Worm (Caenorhabditis elegans): ENCODE results near the gene stt-3.

stt-3 gene

DNA sequence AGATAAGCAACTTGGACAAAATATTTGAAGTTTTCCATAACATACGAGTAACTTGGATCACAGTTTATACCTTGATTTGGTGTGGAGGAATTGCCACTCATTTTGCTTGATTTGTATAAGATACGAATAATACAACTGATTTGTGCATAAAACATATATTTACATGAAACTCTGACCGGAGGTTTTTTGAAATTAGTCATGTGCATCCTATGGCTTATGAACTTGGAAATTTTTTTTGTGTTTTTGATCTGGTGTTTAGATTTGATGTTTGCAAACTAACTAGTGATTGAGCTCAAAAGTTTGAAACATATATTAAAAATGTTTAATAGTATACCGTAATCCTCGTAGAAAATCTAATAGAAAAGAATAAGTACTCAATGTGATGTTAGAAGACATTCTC, 6.3 kb downstream of the stt-3 start, which contains the start of gene srg-8:
srg-8 (minus strand) TSS at position 101 of the 400 bp plus-strand sequence.
- TF ChIP-seq tab-1 (GFP tag; IDR thresholded peaks at IDR 0.05) (no peak), ref-1 (GFP tag; conservative IDR thresholded peaks at IDR 0.05) (no peak), ztf-23 (GFP tag; IDR thresholded peaks at IDR 0.05) (no peak), flt-1 (GFP tag; IDR thresholded peaks at IDR 0.05) (no peak), klf-2 (GFP tag; conservative IDR thresholded peaks at IDR 0.05) (no peak), T22C8.4 (GFP tag; IDR thresholded peaks at IDR 0.05) (no peak), med-1 (GFP tag; optimal IDR thresholded peaks at IDR 0.05; ENCODE audit: insufficient read depth) (no peak), cog-1 (tag; optimal IDR thresholded peaks at IDR 0.05) (no peak), ztf-29 (GFP tag; IDR thresholded peaks at IDR 0.05) (no peak)

DNA sequence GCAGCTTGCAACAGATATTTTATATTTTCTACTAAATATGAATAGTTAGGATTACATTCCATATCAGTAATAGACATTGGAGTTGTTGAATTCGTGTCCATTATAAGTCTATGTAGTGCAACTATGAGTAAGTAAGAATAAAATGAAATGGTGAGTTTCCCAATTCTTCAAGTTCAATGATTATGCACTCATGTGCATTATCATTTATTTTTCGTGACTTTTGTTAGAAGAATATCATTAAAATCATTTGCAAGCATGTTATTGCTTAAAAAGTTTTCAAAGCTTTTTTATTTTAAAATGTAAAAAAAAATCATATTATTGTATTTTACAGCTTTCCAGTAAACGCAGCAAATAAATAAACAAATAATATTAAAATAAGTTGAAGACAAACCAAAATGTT, 8.2 kb downstream of the stt-3 start, which contains the start of gene srg-9:
srg-9 (minus strand) TSS at position 101 of the 400 bp plus-strand sequence.
- TF ChIP-seq flt-1 (GFP tag; IDR thresholded peaks at IDR 0.05) (no peak), ref-1 (GFP tag; conservative IDR thresholded peaks at IDR 0.05) (no peak), med-1 (GFP tag; optimal IDR thresholded peaks at IDR 0.05; ENCODE audit: insufficient read depth) (no peak), ztf-23 (GFP tag; IDR thresholded peaks at IDR 0.05) (no peak), T22C8.4 (GFP tag; IDR thresholded peaks at IDR 0.05) (no peak), ztf-29 (GFP tag; IDR thresholded peaks at IDR 0.05) (no peak), cog-1 (tag; optimal IDR thresholded peaks at IDR 0.05) (no peak), tab-1 (GFP tag; IDR thresholded peaks at IDR 0.05) (no peak), klf-2 (GFP tag; conservative IDR thresholded peaks at IDR 0.05) (no peak)

DNA sequence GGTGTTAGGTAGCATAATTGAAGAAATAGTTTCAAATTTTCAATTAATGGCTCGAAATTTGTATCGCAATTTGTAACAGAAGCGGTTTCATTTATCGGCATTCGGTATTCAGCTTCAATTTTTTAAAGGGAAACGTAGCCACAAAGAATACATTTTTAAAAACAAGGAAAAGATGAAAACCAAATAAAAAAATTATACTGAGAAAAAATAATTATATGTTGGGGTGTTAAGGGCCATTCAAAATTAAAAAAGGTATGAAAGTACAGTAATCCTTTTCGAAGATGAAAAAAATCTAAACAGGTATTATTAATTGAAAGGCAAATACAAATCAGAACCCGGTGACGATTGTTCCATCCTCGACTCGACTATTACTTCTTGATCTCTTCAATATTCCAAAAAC, 9.8 kb downstream of the stt-3 start, which contains the start of gene srg-1:
srg-1 (minus strand) TSS at position 101 of the 400 bp plus-strand sequence.
- no peak for TF ChIP-seq flt-1 (GFP tag; IDR thresholded peaks at IDR 0.05)
- no peak for TF ChIP-seq ref-1 (GFP tag; conservative IDR thresholded peaks at IDR 0.05)
- TF ChIP-seq klf-2 (GFP tag; conservative IDR thresholded peaks at IDR 0.05), result no peak
- no peak for TF ChIP-seq cog-1 (tag; optimal IDR thresholded peaks at IDR 0.05)
- no peak for TF ChIP-seq ztf-23 (GFP tag; IDR thresholded peaks at IDR 0.05)
- TF ChIP-seq T22C8.4 (GFP tag; IDR thresholded peaks at IDR 0.05), result no peak
- TF ChIP-seq ztf-29 (GFP tag; IDR thresholded peaks at IDR 0.05), result no peak
- TF ChIP-seq med-1 (GFP tag; optimal IDR thresholded peaks at IDR 0.05; ENCODE audit: insufficient read depth), result no peak
- TF ChIP-seq tab-1 (GFP tag; IDR thresholded peaks at IDR 0.05), result no peak

DNA sequence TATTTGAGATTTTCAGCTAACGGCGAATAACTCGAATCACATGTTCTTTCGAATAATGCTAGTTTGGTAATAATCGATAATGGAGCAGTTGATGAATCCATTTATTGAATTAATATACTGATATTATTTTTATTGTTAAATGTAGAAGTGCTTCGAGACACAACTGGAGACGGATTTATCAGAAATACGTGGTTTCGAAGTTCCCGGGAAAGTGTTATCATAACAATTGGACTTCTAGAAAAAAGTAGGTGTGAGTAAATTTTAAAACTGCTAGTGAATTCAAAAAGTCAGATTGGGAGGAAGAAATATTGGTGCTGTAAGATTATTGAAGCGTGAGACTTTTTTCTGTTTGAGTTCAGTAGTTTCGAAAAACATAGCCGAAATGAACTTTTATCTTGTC, 11.7 kb downstream of the stt-3 start, which contains the start of gene srg-2:
srg-2 (minus strand) TSS at position 101 of the 400 bp plus-strand sequence.
- TF ChIP-seq ztf-29 (GFP tag; IDR thresholded peaks at IDR 0.05) (no peak), klf-2 (GFP tag; conservative IDR thresholded peaks at IDR 0.05) (no peak), ztf-23 (GFP tag; IDR thresholded peaks at IDR 0.05) (no peak), cog-1 (tag; optimal IDR thresholded peaks at IDR 0.05) (no peak), flt-1 (GFP tag; IDR thresholded peaks at IDR 0.05) (no peak), ref-1 (GFP tag; conservative IDR thresholded peaks at IDR 0.05) (no peak), med-1 (GFP tag; optimal IDR thresholded peaks at IDR 0.05; ENCODE audit: insufficient read depth) (no peak), tab-1 (GFP tag; IDR thresholded peaks at IDR 0.05) (no peak), T22C8.4 (GFP tag; IDR thresholded peaks at IDR 0.05) (no peak)

DNA sequence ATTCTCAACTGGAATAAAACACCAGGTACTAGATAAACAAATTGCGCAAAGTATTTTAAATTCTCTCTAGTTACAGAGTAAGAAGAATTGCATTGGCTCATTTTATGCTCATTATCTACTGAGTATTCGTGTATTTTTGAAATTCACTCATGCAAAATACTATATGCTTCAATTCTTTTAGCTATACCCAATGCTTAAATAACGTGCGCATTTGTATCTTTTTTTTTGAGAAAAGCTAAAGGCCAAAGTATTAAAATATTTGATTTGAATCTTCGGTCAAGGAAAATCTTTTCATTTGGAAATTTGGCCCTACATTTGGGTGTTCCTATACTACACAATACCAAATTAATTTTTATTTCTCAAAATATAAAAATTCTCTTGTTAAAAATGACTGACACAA, 13.5 kb downstream of the stt-3 start, which contains the start of gene srg-4:
srg-4 (minus strand) TSS at position 101 of the 400 bp plus-strand sequence.
- TF ChIP-seq cog-1 (tag; optimal IDR thresholded peaks at IDR 0.05) (no peak), tab-1 (GFP tag; IDR thresholded peaks at IDR 0.05) (no peak), ref-1 (GFP tag; conservative IDR thresholded peaks at IDR 0.05) (no peak), ztf-29 (GFP tag; IDR thresholded peaks at IDR 0.05) (no peak), ztf-23 (GFP tag; IDR thresholded peaks at IDR 0.05) (no peak), med-1 (GFP tag; optimal IDR thresholded peaks at IDR 0.05; ENCODE audit: insufficient read depth) (no peak), T22C8.4 (GFP tag; IDR thresholded peaks at IDR 0.05) (no peak), klf-2 (GFP tag; conservative IDR thresholded peaks at IDR 0.05) (no peak), flt-1 (GFP tag; IDR thresholded peaks at IDR 0.05) (no peak)

DNA sequence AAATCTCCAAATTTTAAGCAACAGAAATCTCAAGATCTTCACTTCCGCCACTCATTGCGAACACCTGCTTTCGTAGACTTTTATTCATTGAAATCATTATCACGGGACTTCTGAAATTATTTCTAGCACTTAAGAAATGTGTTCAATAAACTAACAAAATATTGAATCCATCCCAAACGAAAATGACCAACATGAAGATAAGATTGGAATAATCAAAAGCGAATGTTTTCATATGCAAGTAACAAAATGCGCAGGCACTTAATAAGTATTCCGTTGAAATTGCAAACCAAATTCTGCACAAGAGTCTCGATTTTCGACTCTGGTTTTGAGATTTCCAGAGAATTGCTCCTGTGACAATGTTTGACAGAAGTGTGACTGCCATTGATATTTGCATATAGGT, 16.0 kb downstream of the stt-3 start, which contains the start of gene srg-5:
srg-5 (minus strand) TSS at position 101 of the 400 bp plus-strand sequence.
- TF ChIP-seq cog-1 (tag; optimal IDR thresholded peaks at IDR 0.05) (no peak), ztf-23 (GFP tag; IDR thresholded peaks at IDR 0.05) (no peak), med-1 (GFP tag; optimal IDR thresholded peaks at IDR 0.05; ENCODE audit: insufficient read depth) (no peak), ztf-29 (GFP tag; IDR thresholded peaks at IDR 0.05) (no peak), tab-1 (GFP tag; IDR thresholded peaks at IDR 0.05) (no peak), klf-2 (GFP tag; conservative IDR thresholded peaks at IDR 0.05) (no peak), ref-1 (GFP tag; conservative IDR thresholded peaks at IDR 0.05) (no peak), T22C8.4 (GFP tag; IDR thresholded peaks at IDR 0.05) (no peak), flt-1 (GFP tag; IDR thresholded peaks at IDR 0.05) (no peak)

DNA sequence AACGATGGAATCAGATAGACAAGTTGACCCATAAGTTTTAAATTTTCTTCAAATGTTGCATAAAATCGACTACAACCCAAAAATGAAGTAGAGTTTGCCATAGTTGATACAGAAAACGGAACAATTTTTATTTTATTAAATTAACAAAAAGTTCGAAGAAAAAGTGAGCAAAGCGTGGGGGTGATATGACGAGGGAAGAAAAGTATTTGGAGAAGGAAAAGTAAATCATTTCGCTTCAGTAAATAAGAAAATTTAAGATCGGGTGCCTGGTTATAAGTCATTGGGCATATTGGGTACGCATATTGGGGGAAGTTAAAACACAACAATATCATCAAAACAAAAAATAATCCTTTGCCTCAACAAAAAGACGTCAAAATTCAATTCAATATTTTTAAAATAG, 17.5 kb downstream of the stt-3 start, which contains the start of gene srg-6:
srg-6 (minus strand) TSS at position 101 of the 400 bp plus-strand sequence.
- TF ChIP-seq ref-1 (GFP tag; conservative IDR thresholded peaks at IDR 0.05) (no peak), cog-1 (tag; optimal IDR thresholded peaks at IDR 0.05) (no peak), T22C8.4 (GFP tag; IDR thresholded peaks at IDR 0.05) (no peak), klf-2 (GFP tag; conservative IDR thresholded peaks at IDR 0.05) (no peak), ztf-23 (GFP tag; IDR thresholded peaks at IDR 0.05) (no peak), tab-1 (GFP tag; IDR thresholded peaks at IDR 0.05) (no peak), med-1 (GFP tag; optimal IDR thresholded peaks at IDR 0.05; ENCODE audit: insufficient read depth) (no peak), ztf-29 (GFP tag; IDR thresholded peaks at IDR 0.05) (no peak), flt-1 (GFP tag; IDR thresholded peaks at IDR 0.05) (no peak)

DNA sequence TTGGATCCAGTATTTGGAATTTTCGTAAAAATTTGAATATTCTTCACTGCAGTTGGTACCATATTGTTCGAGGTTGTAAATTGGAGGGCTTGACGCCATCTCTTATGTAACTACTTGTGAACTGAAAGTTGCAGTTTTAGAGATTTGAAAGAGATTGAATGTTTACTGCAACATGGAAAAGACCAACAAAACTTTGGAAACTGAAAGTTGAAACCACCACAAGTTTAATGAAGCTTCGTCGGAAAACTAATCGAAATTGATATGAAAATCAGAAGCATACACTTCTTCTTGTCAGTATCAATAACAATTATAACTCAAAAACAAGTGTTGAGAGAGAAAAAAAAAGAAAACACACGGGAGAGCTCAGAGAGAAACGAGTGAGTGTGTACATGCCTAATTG, 19.6 kb downstream of the stt-3 start, which contains the start of gene srg-7:
srg-7 (minus strand) TSS at position 101 of the 400 bp plus-strand sequence.
- TF ChIP-seq T22C8.4 (GFP tag; IDR thresholded peaks at IDR 0.05) (no peak), med-1 (GFP tag; optimal IDR thresholded peaks at IDR 0.05; ENCODE audit: insufficient read depth) (no peak), tab-1 (GFP tag; IDR thresholded peaks at IDR 0.05) (no peak), klf-2 (GFP tag; conservative IDR thresholded peaks at IDR 0.05) (no peak), ztf-23 (GFP tag; IDR thresholded peaks at IDR 0.05) (no peak), ztf-29 (GFP tag; IDR thresholded peaks at IDR 0.05) (no peak), cog-1 (tag; optimal IDR thresholded peaks at IDR 0.05) (no peak), ref-1 (GFP tag; conservative IDR thresholded peaks at IDR 0.05) (no peak), flt-1 (GFP tag; IDR thresholded peaks at IDR 0.05) (no peak)

DNA sequence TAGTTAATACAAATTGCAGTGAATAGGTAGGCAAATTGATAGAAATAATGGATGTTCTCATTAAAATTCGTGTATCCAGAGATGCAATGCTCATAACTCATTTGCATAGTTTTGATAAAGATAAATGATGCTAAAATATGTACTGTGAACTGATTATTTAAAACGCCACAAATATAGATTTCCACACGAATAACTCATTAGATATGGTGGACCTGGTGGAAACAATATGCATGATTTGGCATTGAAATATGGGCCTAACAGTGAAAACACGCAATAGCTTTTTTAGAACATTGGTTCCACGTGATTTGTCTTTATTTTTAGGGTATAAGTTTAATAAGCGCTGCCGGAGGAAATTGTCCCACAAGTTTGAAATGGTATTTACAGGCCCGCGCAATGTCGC, 21.8 kb downstream of the stt-3 start, which contains the start of gene srg-3:
srg-3 (minus strand) TSS at position 101 of the 400 bp plus-strand sequence.
- TF ChIP-seq T22C8.4 (GFP tag; IDR thresholded peaks at IDR 0.05) (no peak), med-1 (GFP tag; optimal IDR thresholded peaks at IDR 0.05; ENCODE audit: insufficient read depth) (no peak), cog-1 (tag; optimal IDR thresholded peaks at IDR 0.05) (no peak), klf-2 (GFP tag; conservative IDR thresholded peaks at IDR 0.05) (no peak), ref-1 (GFP tag; conservative IDR thresholded peaks at IDR 0.05) (no peak), tab-1 (GFP tag; IDR thresholded peaks at IDR 0.05) (no peak), ztf-23 (GFP tag; IDR thresholded peaks at IDR 0.05) (no peak), ztf-29 (GFP tag; IDR thresholded peaks at IDR 0.05) (no peak), flt-1 (GFP tag; IDR thresholded peaks at IDR 0.05) (no peak)

All from whole organism, midembryonic.